Fruit fly (Drosophila melanogaster): ENCODE measurements around the gene CycT.

CycT gene

DNA sequence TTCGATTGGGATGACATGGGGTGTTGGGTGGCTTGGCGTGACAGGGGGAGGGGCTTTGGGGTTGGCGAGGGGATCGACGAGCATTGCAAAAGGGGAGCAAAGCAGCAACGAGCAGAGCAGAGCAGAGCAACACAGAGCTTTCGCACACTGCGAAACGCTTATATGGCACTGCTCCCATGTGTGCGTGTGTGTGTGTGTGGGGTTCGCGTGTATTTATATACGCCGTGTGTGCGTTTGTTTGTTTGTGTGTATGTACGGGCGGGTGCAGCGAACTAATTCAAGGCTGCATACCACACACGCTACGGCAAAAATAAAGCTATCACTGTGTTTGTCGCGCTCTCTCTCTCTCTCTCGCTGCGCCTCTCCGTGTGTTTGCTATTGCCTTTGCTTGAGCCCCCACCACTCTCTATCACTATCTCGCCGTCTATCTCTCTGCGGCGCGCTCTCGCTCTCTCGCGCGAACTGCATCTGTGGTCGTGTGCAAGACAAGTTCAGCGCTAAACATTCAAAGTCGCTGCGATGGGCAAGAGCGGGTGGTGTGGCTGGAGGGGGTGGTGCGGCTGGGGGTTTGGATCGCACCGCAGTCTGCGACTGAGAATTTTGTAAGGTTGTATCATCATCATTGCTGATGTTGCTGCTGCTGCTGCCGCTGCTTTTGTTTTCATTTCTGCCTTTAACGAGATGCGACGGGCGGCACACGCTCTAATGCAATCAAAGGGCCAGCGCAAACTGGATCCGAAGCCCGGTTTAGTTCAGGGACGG, 33.0 kb upstream of the CycT start:
- TF ChIP-seq salr (GFP tag; optimal IDR thresholded peaks at IDR 0.05) (peak in 1 of 2 experiments; percentile 11), lz (GFP tag; optimal IDR thresholded peaks at IDR 0.05) (no peak), OdsH (GFP tag; optimal IDR thresholded peaks at IDR 0.05) (no peak), fkh (GFP tag; optimal IDR thresholded peaks at IDR 0.05) (peak; percentile 65), CG6163 (GFP tag; IDR thresholded peaks at IDR 0.05) (peak; percentile 67), eg (GFP tag; IDR thresholded peaks at IDR 0.05) (peak; percentile 54), Sox14 (GFP tag; optimal IDR thresholded peaks at IDR 0.05) (peak; percentile 17), CG8632 (GFP tag; optimal IDR thresholded peaks at IDR 0.05) (no peak), Met (GFP tag; optimal IDR thresholded peaks at IDR 0.05) (peak; percentile 1), CG6854 (GFP tag; optimal IDR thresholded peaks at IDR 0.05) (peak; percentile 73), CG34406 (GFP tag; optimal IDR thresholded peaks at IDR 0.05) (no peak), CG15336 (GFP tag; IDR thresholded peaks at IDR 0.05) (peak; percentile 63), net (GFP tag; optimal IDR thresholded peaks at IDR 0.05) (peak; percentile 17), cyc (GFP tag; optimal IDR thresholded peaks at IDR 0.05) (no peak), dac (GFP tag; optimal IDR thresholded peaks at IDR 0.05) (peak; percentile 8), Ets96B (tag; optimal IDR thresholded peaks at IDR 0.05) (peak; percentile 27), spab (GFP tag; optimal IDR thresholded peaks at IDR 0.05) (peak; percentile 4), svp (GFP tag) (peak; percentile 84), CG6808 (GFP tag; optimal IDR thresholded peaks at IDR 0.05) (no peak), pdm3 (GFP tag; optimal IDR thresholded peaks at IDR 0.05) (no peak), Lpt (GFP tag; optimal IDR thresholded peaks at IDR 0.05) (peak; percentile 69), fd59A (GFP tag; optimal IDR thresholded peaks at IDR 0.05) (no peak), Blimp-1 (GFP tag; optimal IDR thresholded peaks at IDR 0.05) (peak; percentile 79), Eip93F (GFP tag; optimal IDR thresholded peaks at IDR 0.05) (peak; percentile 39), CG10669 (GFP tag; optimal IDR thresholded peaks at IDR 0.05) (peak; percentile 5), CG9139 (GFP tag; optimal IDR thresholded peaks at IDR 0.05) (peak; percentile 13), topi (GFP tag; optimal IDR thresholded peaks at IDR 0.05) (no peak), ss (GFP tag; optimal IDR thresholded peaks at IDR 0.05) (peak; percentile 62 to 72), Sox15 (GFP tag; optimal IDR thresholded peaks at IDR 0.05) (no peak), dsx (GFP tag; optimal IDR thresholded peaks at IDR 0.05; ENCODE audit: poor library complexity, severe bottlenecking) (peak; percentile 78), CG11762 (GFP tag; optimal IDR thresholded peaks at IDR 0.05; ENCODE audit: insufficient read depth) (no peak), vri (GFP tag; optimal IDR thresholded peaks at IDR 0.05) (peak; percentile 71), Hr38 (GFP tag; optimal IDR thresholded peaks at IDR 0.05) (no peak), CG11294 (GFP tag; IDR thresholded peaks at IDR 0.05) (no peak), CG1621 (tag; optimal IDR thresholded peaks at IDR 0.05) (peak; percentile 6), fd85E (GFP tag; optimal IDR thresholded peaks at IDR 0.05) (peak; percentile 8), CG7368 (GFP tag; optimal IDR thresholded peaks at IDR 0.05) (peak; percentile 14), CG3919 (GFP tag; optimal IDR thresholded peaks at IDR 0.05) (no peak)

DNA sequence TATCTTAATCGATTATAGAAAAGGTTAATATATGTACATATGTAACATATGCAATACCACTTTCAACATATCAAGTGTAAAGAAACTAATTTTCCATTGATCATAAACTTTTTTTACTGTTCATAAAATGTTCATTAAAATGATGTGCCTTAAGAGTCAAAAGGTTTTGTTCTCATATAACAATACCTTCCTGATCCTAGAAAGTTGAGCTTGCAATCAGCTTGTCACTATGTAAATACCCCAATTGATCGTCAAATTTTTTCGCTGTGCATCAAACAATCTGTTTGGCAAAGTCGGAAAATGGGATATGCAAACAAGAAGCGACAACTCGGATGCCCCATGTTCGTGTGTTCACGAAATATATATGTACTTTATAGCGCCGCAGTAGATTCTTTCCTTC, 32.5 kb upstream of the CycT start:
- TF ChIP-seq Sox102F (GFP tag; optimal IDR thresholded peaks at IDR 0.05): no peak
- peak; percentile 3 for TF ChIP-seq achi (GFP tag; optimal IDR thresholded peaks at IDR 0.05)
- TF ChIP-seq eg (GFP tag; IDR thresholded peaks at IDR 0.05): no peak
- TF ChIP-seq salr (GFP tag; optimal IDR thresholded peaks at IDR 0.05): no peak
- peak; percentile 8 for TF ChIP-seq acj6 (GFP tag; optimal IDR thresholded peaks at IDR 0.05)
- TF ChIP-seq CG11762 (GFP tag; optimal IDR thresholded peaks at IDR 0.05; ENCODE audit: insufficient read depth): no peak
- TF ChIP-seq Sox15 (GFP tag; optimal IDR thresholded peaks at IDR 0.05): no peak
- TF ChIP-seq CG6792 (GFP tag; optimal IDR thresholded peaks at IDR 0.05): no peak
- no peak for TF ChIP-seq Hr4 (GFP tag; optimal IDR thresholded peaks at IDR 0.05)
- TF ChIP-seq Eip78C (GFP tag): peak; percentile 61
- no peak for TF ChIP-seq CG4318 (GFP tag; optimal IDR thresholded peaks at IDR 0.05)
- TF ChIP-seq CG31627 (GFP tag; optimal IDR thresholded peaks at IDR 0.05): no peak
- no peak for TF ChIP-seq lz (GFP tag; optimal IDR thresholded peaks at IDR 0.05)
- TF ChIP-seq CG10631 (GFP tag; optimal IDR thresholded peaks at IDR 0.05): peak; percentile 54
- TF ChIP-seq CG3919 (GFP tag; optimal IDR thresholded peaks at IDR 0.05): peak; percentile 11
- TF ChIP-seq Ets21C (GFP tag; optimal IDR thresholded peaks at IDR 0.05): no peak
- no peak for TF ChIP-seq cyc (GFP tag; optimal IDR thresholded peaks at IDR 0.05)
- peak; percentile 10 for TF ChIP-seq CG32006 (GFP tag; optimal IDR thresholded peaks at IDR 0.05)
- no peak for TF ChIP-seq Eip93F (GFP tag; optimal IDR thresholded peaks at IDR 0.05)
- TF ChIP-seq fd59A (GFP tag; optimal IDR thresholded peaks at IDR 0.05): peak; percentile 22
- peak; percentile 60 for TF ChIP-seq CG10669 (GFP tag; optimal IDR thresholded peaks at IDR 0.05)
- peak; percentile 5 for TF ChIP-seq OdsH (GFP tag; optimal IDR thresholded peaks at IDR 0.05)
- peak; percentile 24 for TF ChIP-seq CG6808 (GFP tag; optimal IDR thresholded peaks at IDR 0.05)
- TF ChIP-seq svp (GFP tag): no peak
